Worm (Caenorhabditis elegans): ENCODE measurements around the gene nhr-195.

Gene nhr-195

ce11 chrV:8944481-8944880, 27.7 kb downstream of the nhr-195 start:
- no peak for TF ChIP-seq snpc-4 (tag; optimal IDR thresholded peaks at IDR 0.05)
- no peak for TF ChIP-seq skn-1 (tag; optimal IDR thresholded peaks at IDR 0.05)
- TF ChIP-seq sma-3 (GFP tag; optimal IDR thresholded peaks at IDR 0.05), result no peak
- TF ChIP-seq elt-1 (tag; optimal IDR thresholded peaks at IDR 0.05), result no peak
- no peak for TF ChIP-seq ceh-82 (tag; optimal IDR thresholded peaks at IDR 0.05)
- no peak for TF ChIP-seq ztf-1 (GFP tag; conservative IDR thresholded peaks at IDR 0.05)
- TF ChIP-seq unc-39 (tag; optimal IDR thresholded peaks at IDR 0.05), result no peak
- no peak for TF ChIP-seq mdl-1 (tag; optimal IDR thresholded peaks at IDR 0.05)
- TF ChIP-seq nhr-12 (tag; optimal IDR thresholded peaks at IDR 0.05), result no peak

- TF ChIP-seq snpc-4 (tag; optimal IDR thresholded peaks at IDR 0.05) (no peak), gmeb-1 (tag; optimal IDR thresholded peaks at IDR 0.05) (no peak), nhr-77 (tag; optimal IDR thresholded peaks at IDR 0.05) (no peak), elt-3 (tag; optimal IDR thresholded peaks at IDR 0.05) (no peak), C34F6.9 (tag; optimal IDR thresholded peaks at IDR 0.05) (no peak), ztf-4 (tag; optimal IDR thresholded peaks at IDR 0.05) (no peak), lsy-2 (tag; optimal IDR thresholded peaks at IDR 0.05) (no peak), peb-1 (tag; optimal IDR thresholded peaks at IDR 0.05) (no peak), nhr-10 (tag; optimal IDR thresholded peaks at IDR 0.05) (no peak), blmp-1 (tag; optimal IDR thresholded peaks at IDR 0.05; ENCODE audit: insufficient read depth) (no peak), nhr-21 (tag; optimal IDR thresholded peaks at IDR 0.05) (no peak), F13H6.1 (tag; optimal IDR thresholded peaks at IDR 0.05) (no peak), dmd-4 (tag; optimal IDR thresholded peaks at IDR 0.05) (no peak)
Observed at ce11 chrV:8943963-8944362, 28.2 kb downstream of the nhr-195 start, which contains the start of gene T19A5.3. TSS of gene T19A5.3 (minus strand) at chrV:8944063.

DNA sequence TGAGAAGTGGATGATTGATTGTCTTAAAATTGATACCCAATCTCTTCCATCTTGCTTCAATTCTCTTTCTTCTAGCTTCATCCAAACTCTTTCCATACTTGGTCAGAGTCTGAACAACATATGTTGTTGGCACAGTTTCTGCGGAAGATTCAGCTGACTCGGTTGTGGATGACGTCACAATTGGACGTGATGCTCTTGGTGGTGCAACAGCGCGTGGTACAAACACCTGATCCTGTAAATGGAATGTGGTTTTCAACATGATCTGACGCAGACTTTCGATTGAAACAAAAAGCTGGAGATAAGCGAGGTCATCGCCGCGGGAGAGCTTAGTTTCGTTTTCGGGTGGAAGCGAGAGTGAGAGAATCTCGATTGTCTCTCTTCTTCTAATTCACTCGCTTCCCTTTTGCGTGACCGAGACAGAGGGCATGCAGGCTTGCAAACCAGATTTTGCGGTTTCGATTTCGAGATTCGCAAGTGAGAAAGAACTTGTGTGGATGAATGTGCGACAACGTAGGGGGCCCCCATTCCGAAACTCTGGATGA, 29.7 kb downstream of the nhr-195 start:
- no peak for TF ChIP-seq egl-27 (tag; optimal IDR thresholded peaks at IDR 0.05)
- peak; percentile 70 for TF ChIP-seq blmp-1 (tag; optimal IDR thresholded peaks at IDR 0.05; ENCODE audit: insufficient read depth)

DNA sequence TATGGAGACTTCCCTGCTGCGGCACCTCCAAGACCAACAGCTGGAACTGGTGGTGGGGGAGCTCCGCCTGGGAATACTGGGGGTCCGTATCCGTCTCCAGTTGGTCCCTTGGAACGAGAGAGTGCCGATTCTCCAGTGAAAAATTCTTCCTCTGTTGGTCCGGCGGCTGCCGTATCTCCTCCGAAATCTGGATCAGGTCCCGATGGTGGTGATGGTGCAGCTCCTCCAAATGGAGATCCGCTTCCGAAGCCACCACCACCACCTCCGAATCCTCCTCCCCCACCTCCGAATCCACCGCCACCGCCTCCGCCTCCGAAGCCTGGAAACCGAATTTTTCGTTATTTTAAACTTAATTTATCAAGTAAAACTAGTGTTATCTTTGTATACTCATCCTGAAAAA, 31.8 kb downstream of the nhr-195 start:
- TF ChIP-seq gmeb-1 (tag; optimal IDR thresholded peaks at IDR 0.05), result no peak
- TF ChIP-seq skn-1 (tag; optimal IDR thresholded peaks at IDR 0.05), result no peak
- TF ChIP-seq elt-1 (tag; optimal IDR thresholded peaks at IDR 0.05), result no peak
- TF ChIP-seq sma-9 (GFP tag; optimal IDR thresholded peaks at IDR 0.05), result no peak
- TF ChIP-seq sma-9 (tag; optimal IDR thresholded peaks at IDR 0.05), result no peak
- TF ChIP-seq lin-11 (tag; optimal IDR thresholded peaks at IDR 0.05), result no peak
- TF ChIP-seq lin-39 (tag; optimal IDR thresholded peaks at IDR 0.05), result no peak
- no peak for TF ChIP-seq nhr-6 (tag; optimal IDR thresholded peaks at IDR 0.05)
- TF ChIP-seq elt-3 (tag; optimal IDR thresholded peaks at IDR 0.05), result no peak
- no peak for TF ChIP-seq F13H6.1 (tag; optimal IDR thresholded peaks at IDR 0.05)
- no peak for TF ChIP-seq nhr-129 (tag; optimal IDR thresholded peaks at IDR 0.05)
- no peak for TF ChIP-seq peb-1 (tag; optimal IDR thresholded peaks at IDR 0.05)
- no peak for TF ChIP-seq dmd-4 (tag; optimal IDR thresholded peaks at IDR 0.05)
- TF ChIP-seq ceh-82 (tag; optimal IDR thresholded peaks at IDR 0.05), result no peak
- TF ChIP-seq nhr-77 (tag; optimal IDR thresholded peaks at IDR 0.05), result no peak
- no peak for TF ChIP-seq mab-5 (tag; optimal IDR thresholded peaks at IDR 0.05)
- TF ChIP-seq mdl-1 (tag; optimal IDR thresholded peaks at IDR 0.05), result no peak
- no peak for TF ChIP-seq nhr-10 (tag; optimal IDR thresholded peaks at IDR 0.05)
- TF ChIP-seq ceh-16 (tag; optimal IDR thresholded peaks at IDR 0.05), result no peak
- no peak for TF ChIP-seq fos-1 (tag; optimal IDR thresholded peaks at IDR 0.05)

- no peak for TF ChIP-seq mab-5 (tag; optimal IDR thresholded peaks at IDR 0.05)
- no peak for TF ChIP-seq elt-3 (tag; optimal IDR thresholded peaks at IDR 0.05)
- no peak for TF ChIP-seq nhr-6 (tag; optimal IDR thresholded peaks at IDR 0.05)
- TF ChIP-seq lin-13 (GFP tag; optimal IDR thresholded peaks at IDR 0.05), result peak; percentile 26
- peak; percentile 33 for TF ChIP-seq F13H6.1 (tag; optimal IDR thresholded peaks at IDR 0.05)
- no peak for TF ChIP-seq unc-62 (GFP tag; optimal IDR thresholded peaks at IDR 0.05)
- peak; percentile 1 for TF ChIP-seq nhr-129 (tag; optimal IDR thresholded peaks at IDR 0.05)
- no peak for TF ChIP-seq ZK546.5 (tag; optimal IDR thresholded peaks at IDR 0.05)
- TF ChIP-seq ztf-4 (tag; optimal IDR thresholded peaks at IDR 0.05), result peak; percentile 85
- TF ChIP-seq skn-1 (tag; optimal IDR thresholded peaks at IDR 0.05), result no peak
- no peak for TF ChIP-seq elt-1 (tag; optimal IDR thresholded peaks at IDR 0.05)
- no peak for TF ChIP-seq R02D3.7 (tag; optimal IDR thresholded peaks at IDR 0.05)
- TF ChIP-seq C34F6.9 (tag; optimal IDR thresholded peaks at IDR 0.05), result peak; percentile 23
- TF ChIP-seq nhr-77 (tag; optimal IDR thresholded peaks at IDR 0.05), result no peak
- TF ChIP-seq ama-1 (optimal IDR thresholded peaks at IDR 0.05), result peak; percentile 97
- TF ChIP-seq egl-27 (tag; optimal IDR thresholded peaks at IDR 0.05), result no peak
- TF ChIP-seq nhr-237 (tag; optimal IDR thresholded peaks at IDR 0.05), result no peak
- TF ChIP-seq zag-1 (tag; optimal IDR thresholded peaks at IDR 0.05), result no peak
- no peak for TF ChIP-seq lin-11 (tag; optimal IDR thresholded peaks at IDR 0.05)
- peak; percentile 49 for TF ChIP-seq sma-3 (GFP tag; optimal IDR thresholded peaks at IDR 0.05)
- no peak for TF ChIP-seq mdl-1 (tag; optimal IDR thresholded peaks at IDR 0.05)
- TF ChIP-seq nhr-23 (tag; optimal IDR thresholded peaks at IDR 0.05), result no peak
- TF ChIP-seq Y55F3AM.14 (GFP tag; optimal IDR thresholded peaks at IDR 0.05), result no peak
- TF ChIP-seq blmp-1 (tag; optimal IDR thresholded peaks at IDR 0.05; ENCODE audit: insufficient read depth), result no peak
- no peak for TF ChIP-seq ceh-16 (tag; optimal IDR thresholded peaks at IDR 0.05)
- TF ChIP-seq fos-1 (tag; optimal IDR thresholded peaks at IDR 0.05), result no peak
- TF ChIP-seq sem-4 (tag; optimal IDR thresholded peaks at IDR 0.05), result no peak
- no peak for TF ChIP-seq gmeb-1 (tag; optimal IDR thresholded peaks at IDR 0.05)
- TF ChIP-seq dmd-4 (tag; optimal IDR thresholded peaks at IDR 0.05), result no peak
Observed at ce11 chrV:8939424-8940065, 32.6 kb downstream of the nhr-195 start.

All from whole organism, L2 larva.